Worm (Caenorhabditis elegans): ENCODE measurements around the gene sulp-2.

- TF ChIP-seq nhr-11 (tag; optimal IDR thresholded peaks at IDR 0.05), result no peak
- TF ChIP-seq ama-1 (optimal IDR thresholded peaks at IDR 0.05), result no peak
- TF ChIP-seq lin-11 (tag; optimal IDR thresholded peaks at IDR 0.05), result no peak
- no peak for TF ChIP-seq snpc-4 (tag; optimal IDR thresholded peaks at IDR 0.05)
- no peak for TF ChIP-seq ceh-16 (tag; optimal IDR thresholded peaks at IDR 0.05)
- TF ChIP-seq nhr-6 (tag; optimal IDR thresholded peaks at IDR 0.05), result no peak
- no peak for TF ChIP-seq nhr-12 (tag; optimal IDR thresholded peaks at IDR 0.05)
Observed at ce11 chrX:5647884-5648283, 48.8 kb upstream of the sulp-2 start, which contains the start of gene srv-7.

All from whole organism, L2 larva.